Worm (Caenorhabditis elegans) whole organism, midembryonic: ENCODE measurements around the gene yars-2.
A peak's percentile ranks its signal among the peaks of the same experiment; 100 is the strongest.
"Not testable (repeated sequence)": the region's sequence is repeated elsewhere in the genome, so short reads cannot be mapped to it uniquely, and the experiment has no call there.

Experiments used
- T22C8.4 ChIP-seq: fragments of 200-800 bp; sonication (Bioruptor generic); IDR thresholded peaks from 2 replicates; pipeline ENCODE4 v1.3.6; 2022; ENCODE audit warnings: missing genetic modification characterization, missing compliant biosample characterization
- cog-1 ChIP-seq: sonication (generic microtip); optimal IDR thresholded peaks from 2 replicates; lab custom pipeline; 2016; ENCODE audit warnings: missing genetic modification characterization, missing compliant biosample characterization
- flt-1 ChIP-seq: fragments of 200-800 bp; sonication (Bioruptor generic); IDR thresholded peaks from 2 replicates; pipeline ENCODE4 v1.3.6; 2022; ENCODE audit warnings: missing genetic modification characterization, missing compliant biosample characterization
- ref-1 ChIP-seq: fragments of 200-800 bp; sonication (Bioruptor generic); conservative IDR thresholded peaks from 2 replicates; pipeline ENCODE4 v1.3.6; 2022; ENCODE audit warnings: missing genetic modification reagents, missing genetic modification characterization, missing compliant biosample characterization

ce11 chrIV:4727935-4728334 lies 15.5 kb upstream of the yars-2 start:
- peak; percentile 40; the same call in 1 of the 2 replicates for TF ChIP-seq T22C8.4 (GFP tag; lab: Robert Waterston, UW)
- TF ChIP-seq flt-1, result peak; percentile 66
- TF ChIP-seq ref-1 (GFP tag; lab: Robert Waterston, UW), result not testable (repeated sequence)
- peak; percentile 49 for TF ChIP-seq cog-1 (tag; lab: Kevin White, UChicago)
